Worm (Caenorhabditis elegans) whole organism, L4/young adult: ENCODE results near the gene C48D1.1.

ENCODE experiments used
- W03F9.2 ChIP-seq: fragments of 150-350 bp; optimal IDR thresholded peaks from 2 replicates; lab custom pipeline; 2014; ENCODE audit warnings: missing biosample characterization, missing genetic modification characterization
- him-1 ChIP-seq: sonication (generic microtip); optimal IDR thresholded peaks from 2 replicates; lab custom pipeline; 2016; ENCODE audit warnings: missing genotype, missing genetic modification reagents, missing genetic modification characterization, missing compliant biosample characterization

DNA sequence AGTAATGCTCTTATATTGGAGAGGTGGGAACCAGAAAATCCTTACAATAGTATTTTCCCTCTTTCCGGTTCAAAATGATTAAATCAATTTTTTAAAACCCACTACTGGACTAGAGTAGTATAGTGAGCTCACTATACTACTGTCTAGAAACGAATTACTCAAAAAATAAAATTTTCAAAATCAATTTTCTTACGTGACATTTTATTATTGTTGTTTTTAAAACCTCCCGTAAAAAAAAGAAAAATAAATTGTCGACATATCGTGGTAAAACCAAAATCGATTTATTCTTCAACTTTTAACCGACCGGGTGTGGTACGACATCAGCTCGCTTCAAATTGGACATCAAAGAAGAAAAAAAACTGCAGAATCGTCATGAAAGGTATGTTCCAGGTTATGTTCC lies 7.7 kb downstream of the C48D1.1 start, which contains the start of gene F58D2.2:
- TF ChIP-seq him-1 (tag; lab: Kevin White, UChicago) (no peak), W03F9.2 (tag; lab: Kevin White, UChicago) (no peak)
